Fruit fly (Drosophila melanogaster): ENCODE results near the gene tut.
A peak's percentile ranks its signal among the peaks of the same experiment; 100 is the strongest.

tut gene

DNA sequence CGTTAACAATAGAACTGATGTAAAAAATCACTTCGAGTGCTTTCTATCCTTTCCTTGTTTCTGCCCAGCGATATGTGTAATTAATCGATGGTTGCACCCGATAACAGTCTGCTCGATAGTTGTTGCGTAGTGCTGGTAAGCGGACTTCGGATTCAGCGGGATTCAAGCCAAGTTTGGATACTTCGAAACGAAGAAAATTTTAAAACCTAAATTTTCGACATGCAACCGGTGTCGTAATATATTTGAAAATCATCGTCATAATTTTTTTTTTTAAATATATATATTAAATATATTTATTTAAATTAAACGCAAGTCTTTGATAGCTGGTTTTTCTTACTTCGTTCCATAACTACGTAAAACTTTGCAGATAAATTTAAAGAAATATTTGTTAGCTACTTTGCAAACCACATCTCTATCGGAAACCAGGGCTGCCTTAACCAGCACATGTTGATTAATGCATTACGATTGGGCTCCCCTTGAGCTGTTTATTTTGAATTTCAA, 12.7 kb downstream of the tut start, which contains the start of the genes UbcE2M and Dhps (continued):
- TF ChIP-seq CG11247 (GFP tag; IDR thresholded peaks at IDR 0.05): peak; percentile 50; the same call in 1 of the 2 replicates
- TF ChIP-seq Aef1 (GFP tag; IDR thresholded peaks at IDR 0.05): no peak; the same call in 1 of the 3 replicates
- TF ChIP-seq nerfin-2 (GFP tag; IDR thresholded peaks at IDR 0.05; ENCODE audit: partially characterized antibody): peak; percentile 53
- peak; percentile 80 for TF ChIP-seq nmo (GFP tag; optimal IDR thresholded peaks at IDR 0.05)
- no peak for TF ChIP-seq CG15269 (tag; optimal IDR thresholded peaks at IDR 0.05)
- TF ChIP-seq B-H2 (GFP tag; optimal IDR thresholded peaks at IDR 0.05): peak; percentile 71
- TF ChIP-seq CG15601 (tag; optimal IDR thresholded peaks at IDR 0.05): no peak
- peak; percentile 81 for TF ChIP-seq bbx (GFP tag; IDR thresholded peaks at IDR 0.05; ENCODE audit: partially characterized antibody)
- TF ChIP-seq CG30403 (GFP tag; optimal IDR thresholded peaks at IDR 0.05): peak; percentile 81
- no peak for TF ChIP-seq CG32767 (GFP tag; IDR thresholded peaks at IDR 0.05)
- TF ChIP-seq CG31224 (GFP tag; IDR thresholded peaks at IDR 0.05): peak; percentile 56; the same call in 1 of the 2 replicates
- peak; percentile 65 for TF ChIP-seq sisA (GFP tag; IDR thresholded peaks at IDR 0.05)
- peak; percentile 90 for TF ChIP-seq CG9932 (GFP tag; IDR thresholded peaks at IDR 0.05)
- TF ChIP-seq CG6765 (GFP tag; optimal IDR thresholded peaks at IDR 0.05): peak; percentile 59
- TF ChIP-seq sna (GFP tag; IDR thresholded peaks at IDR 0.05; ENCODE audit: partially characterized antibody): peak; percentile 60
- peak; percentile 41 for TF ChIP-seq chn (GFP tag; optimal IDR thresholded peaks at IDR 0.05)
- peak; percentile 80 for TF ChIP-seq CG11456 (GFP tag; IDR thresholded peaks at IDR 0.05)
- TF ChIP-seq CG6689 (GFP tag; IDR thresholded peaks at IDR 0.05): peak; percentile 61
- TF ChIP-seq HLH3B (GFP tag; IDR thresholded peaks at IDR 0.05): peak; percentile 56; the same call in 1 of the 2 replicates
- TF ChIP-seq Myb (GFP tag; optimal IDR thresholded peaks at IDR 0.05): peak; percentile 66
- TF ChIP-seq Atf6 (GFP tag; IDR thresholded peaks at IDR 0.05): no peak
- TF ChIP-seq fru (optimal IDR thresholded peaks at IDR 0.05): no peak
- peak; percentile 33; the same call in 1 of the 3 replicates for TF ChIP-seq B-H1 (GFP tag; IDR thresholded peaks at IDR 0.05)
- TF ChIP-seq CG10321 (GFP tag; IDR thresholded peaks at IDR 0.05): no peak
- TF ChIP-seq CG4707 (GFP tag; optimal IDR thresholded peaks at IDR 0.05): no peak
- no peak for TF ChIP-seq CG7839 (tag; optimal IDR thresholded peaks at IDR 0.05)
- no peak for TF ChIP-seq Dfd (GFP tag; optimal IDR thresholded peaks at IDR 0.05)
- no peak for TF ChIP-seq CG3838 (GFP tag; optimal IDR thresholded peaks at IDR 0.05)
- no peak for TF ChIP-seq CG12236 (GFP tag; optimal IDR thresholded peaks at IDR 0.05)
- peak; percentile 53 for TF ChIP-seq CG42726 (GFP tag; IDR thresholded peaks at IDR 0.05; ENCODE audit: partially characterized antibody)
- peak; percentile 19 for TF ChIP-seq CG4854 (GFP tag; optimal IDR thresholded peaks at IDR 0.05)
- TF ChIP-seq CG6654 (GFP tag; optimal IDR thresholded peaks at IDR 0.05): peak; percentile 3
- peak; percentile 73 for TF ChIP-seq sob (GFP tag; IDR thresholded peaks at IDR 0.05)
- no peak for TF ChIP-seq pita (GFP tag; optimal IDR thresholded peaks at IDR 0.05)
- TF ChIP-seq amos (GFP tag; IDR thresholded peaks at IDR 0.05; ENCODE audit: partially characterized antibody): peak; percentile 84
- peak; percentile 0 for TF ChIP-seq NC2β (GFP tag; optimal IDR thresholded peaks at IDR 0.05)
- no peak; the same call in 1 of the 2 replicates for TF ChIP-seq Oaz (GFP tag; IDR thresholded peaks at IDR 0.05)
- TF ChIP-seq CG34224 (GFP tag; IDR thresholded peaks at IDR 0.05; ENCODE audit: partially characterized antibody): peak; percentile 59
- TF ChIP-seq shn (GFP tag; optimal IDR thresholded peaks at IDR 0.05): peak; percentile 24
- peak; percentile 42 for TF ChIP-seq trh (GFP tag; optimal IDR thresholded peaks at IDR 0.05)
- no peak for TF ChIP-seq ci (GFP tag; IDR thresholded peaks at IDR 0.05)
- TF ChIP-seq CG11398 (GFP tag; optimal IDR thresholded peaks at IDR 0.05): no peak
- peak; percentile 70 for TF ChIP-seq PHDP (tag; optimal IDR thresholded peaks at IDR 0.05)
- peak; percentile 85 for TF ChIP-seq CG14710 (tag; optimal IDR thresholded peaks at IDR 0.05)
- no peak for TF ChIP-seq gcm (GFP tag; optimal IDR thresholded peaks at IDR 0.05)
- peak; percentile 20 for TF ChIP-seq Lhr (GFP tag; optimal IDR thresholded peaks at IDR 0.05)
- peak; percentile 30 for TF ChIP-seq CG7786 (GFP tag; optimal IDR thresholded peaks at IDR 0.05)
- no peak for TF ChIP-seq sim (GFP tag; IDR thresholded peaks at IDR 0.05)
- TF ChIP-seq Ssrp (tag; optimal IDR thresholded peaks at IDR 0.05): peak; percentile 80
- TF ChIP-seq pfk (GFP tag; optimal IDR thresholded peaks at IDR 0.05): no peak
- no peak for TF ChIP-seq org-1 (GFP tag; optimal IDR thresholded peaks at IDR 0.05)

Data from whole organism, embryonic.